Fruit fly (Drosophila melanogaster): ENCODE measurements around the gene CalpC.

The CalpC gene

DNA sequence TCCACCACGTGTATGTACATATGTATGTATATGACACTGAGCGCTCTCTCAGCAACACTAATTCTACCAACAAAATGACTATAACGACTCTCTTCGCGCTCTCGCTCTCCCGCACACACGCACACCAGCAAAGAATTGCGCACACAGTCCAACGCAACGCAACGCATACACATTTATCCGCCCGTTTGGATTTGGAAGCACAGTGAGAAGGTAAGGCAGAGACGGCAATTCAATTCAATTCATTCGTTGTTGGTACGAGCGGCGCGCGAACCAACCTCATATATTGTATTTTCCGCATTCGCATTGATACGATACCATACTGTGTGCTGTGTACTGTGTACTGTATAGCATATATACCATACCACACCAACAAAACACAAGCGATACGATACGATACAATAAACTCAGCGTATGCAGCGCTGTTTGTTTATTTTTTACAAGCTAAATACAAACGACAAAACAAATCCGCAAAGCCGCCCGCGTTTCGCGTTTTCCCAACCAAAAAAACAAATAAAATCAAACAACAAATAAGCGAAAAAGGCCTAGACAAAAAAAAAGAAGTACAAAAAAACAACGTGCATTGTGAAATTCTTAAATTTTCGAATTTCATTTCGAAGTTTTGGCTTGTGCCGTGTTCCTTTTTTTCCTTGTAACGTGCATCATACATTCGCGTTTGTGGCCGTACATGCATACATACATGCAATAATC is 8.0 kb downstream of the CalpC start, which contains the start of the genes CG9921 and Dsp1 (continued):
- TF ChIP-seq tap (tag; optimal IDR thresholded peaks at IDR 0.05) (no peak), chinmo (GFP tag; IDR thresholded peaks at IDR 0.05; ENCODE audit: partially characterized antibody) (peak; percentile 95), Ada2b (GFP tag; IDR thresholded peaks at IDR 0.05) (no peak), tgo (GFP tag; IDR thresholded peaks at IDR 0.05) (no peak), gcm2 (GFP tag; optimal IDR thresholded peaks at IDR 0.05) (no peak), disco-r (GFP tag; optimal IDR thresholded peaks at IDR 0.05) (no peak), Mad (GFP tag; optimal IDR thresholded peaks at IDR 0.05) (no peak), nerfin-1 (tag; optimal IDR thresholded peaks at IDR 0.05) (no peak), CG12104 (GFP tag; optimal IDR thresholded peaks at IDR 0.05) (no peak), Opbp (GFP tag; IDR thresholded peaks at IDR 0.05; ENCODE audit: partially characterized antibody) (no peak), CG10147 (GFP tag; optimal IDR thresholded peaks at IDR 0.05) (no peak), Max (GFP tag; optimal IDR thresholded peaks at IDR 0.05) (no peak), fd96Cb (tag; optimal IDR thresholded peaks at IDR 0.05) (no peak), CG9609 (GFP tag; optimal IDR thresholded peaks at IDR 0.05) (no peak), Ets97D (GFP tag; optimal IDR thresholded peaks at IDR 0.05) (no peak), lmd (GFP tag; IDR thresholded peaks at IDR 0.05) (no peak), al (GFP tag; IDR thresholded peaks at IDR 0.05) (no peak), fd102C (GFP tag; optimal IDR thresholded peaks at IDR 0.05) (no peak), Dbx (GFP tag; IDR thresholded peaks at IDR 0.05) (peak; percentile 45; the same call in 1 of the 3 replicates), CG8388 (GFP tag; optimal IDR thresholded peaks at IDR 0.05) (no peak), sens-2 (GFP tag; IDR thresholded peaks at IDR 0.05) (no peak), ems (GFP tag; optimal IDR thresholded peaks at IDR 0.05) (no peak), CG17186 (GFP tag; optimal IDR thresholded peaks at IDR 0.05) (no peak), Pdp1 (GFP tag; optimal IDR thresholded peaks at IDR 0.05) (no peak), CG8924 (tag; optimal IDR thresholded peaks at IDR 0.05) (peak; percentile 45), mld (GFP tag; IDR thresholded peaks at IDR 0.05; ENCODE audit: partially characterized antibody) (no peak), CG18476 (GFP tag; optimal IDR thresholded peaks at IDR 0.05) (no peak), Hey (tag; optimal IDR thresholded peaks at IDR 0.05) (no peak), rib (GFP tag; IDR thresholded peaks at IDR 0.05) (peak; percentile 72), sim (GFP tag; IDR thresholded peaks at IDR 0.05) (no peak), fd64A (GFP tag; optimal IDR thresholded peaks at IDR 0.05) (no peak), Poxn (GFP tag; IDR thresholded peaks at IDR 0.05) (no peak), seq (GFP tag; IDR thresholded peaks at IDR 0.05) (no peak), hb (GFP tag; IDR thresholded peaks at IDR 0.05; ENCODE audit: partially characterized antibody) (no peak), CG18619 (GFP tag; optimal IDR thresholded peaks at IDR 0.05) (no peak), gt (GFP tag; IDR thresholded peaks at IDR 0.05) (no peak), usp (GFP tag; optimal IDR thresholded peaks at IDR 0.05) (no peak), CG17912 (GFP tag; optimal IDR thresholded peaks at IDR 0.05) (no peak), abd-A (tag; optimal IDR thresholded peaks at IDR 0.05) (no peak), BtbVII (GFP tag; optimal IDR thresholded peaks at IDR 0.05) (no peak), Dip3 (GFP tag; optimal IDR thresholded peaks at IDR 0.05) (no peak), maf-S (GFP tag; optimal IDR thresholded peaks at IDR 0.05) (no peak), ase (GFP tag; IDR thresholded peaks at IDR 0.05) (no peak), BEAF-32 (GFP tag; optimal IDR thresholded peaks at IDR 0.05) (no peak), onecut (GFP tag; IDR thresholded peaks at IDR 0.05) (no peak), zfh2 (GFP tag; optimal IDR thresholded peaks at IDR 0.05) (no peak), trh (GFP tag; optimal IDR thresholded peaks at IDR 0.05) (no peak), peb (GFP tag; IDR thresholded peaks at IDR 0.05) (no peak), ATbp (GFP tag; optimal IDR thresholded peaks at IDR 0.05) (no peak), CG13123 (GFP tag; optimal IDR thresholded peaks at IDR 0.05) (no peak), CG11504 (tag; optimal IDR thresholded peaks at IDR 0.05) (no peak)
